Worm (Caenorhabditis elegans) whole organism, young adult: ENCODE results near the gene C23G10.5.
A peak's percentile ranks its signal among the peaks of the same experiment; 100 is the strongest.

Experiments
- B0261.1 ChIP-seq: sonication (generic microtip); optimal IDR thresholded peaks from 2 replicates; lab custom pipeline; 2016; ENCODE audit warnings: mild to moderate bottlenecking, missing genetic modification characterization, moderate library complexity, missing compliant biosample characterization
- D2030.7 ChIP-seq: fragments of 200-800 bp; sonication (Bioruptor generic); IDR thresholded peaks from 2 replicates; pipeline ENCODE4 v1.3.6; 2022; ENCODE audit warnings: missing genetic modification reagents, missing genetic modification characterization, missing compliant biosample characterization
- F39B2.1 ChIP-seq: fragments of 200-800 bp; sonication (Bioruptor generic); IDR thresholded peaks from 2 replicates; pipeline ENCODE4 v1.3.6; 2022; ENCODE audit warnings: missing genetic modification reagents, missing genetic modification characterization, missing compliant biosample characterization
- Y53G8AR.9 ChIP-seq: fragments of 200-800 bp; sonication (Bioruptor generic); conservative IDR thresholded peaks from 2 replicates; pipeline ENCODE4 v1.3.6; 2022; ENCODE audit warnings: missing genetic modification reagents, missing genetic modification characterization, missing compliant biosample characterization
- ZK185.1 ChIP-seq: sonication (generic microtip); optimal IDR thresholded peaks from 2 replicates; lab custom pipeline; 2016; ENCODE audit warnings: mild to moderate bottlenecking, missing genetic modification characterization, missing compliant biosample characterization; ENCODE audit not compliant: poor library complexity, severe bottlenecking
- akir-1 ChIP-seq: fragments of 200-800 bp; sonication (Bioruptor generic); optimal IDR thresholded peaks from 2 replicates; lab custom pipeline; 2018; ENCODE audit warnings: mild to moderate bottlenecking, missing genetic modification characterization, moderate library complexity, missing compliant biosample characterization
- ama-1 ChIP-seq, 3 experiments: fragments of 150-350 bp in 1 of 3; sonication (generic microtip) in 2 of 3; optimal IDR thresholded peaks; 2 replicates each; lab custom pipeline; 2014 to 2018; ENCODE audit warnings: missing biosample characterization in 2 of 3, missing genetic modification characterization in 2 of 3, missing genetic modification reagents in 2 of 3
- aptf-2 ChIP-seq: fragments of 200-800 bp; sonication (Bioruptor generic); conservative IDR thresholded peaks from 2 replicates; pipeline ENCODE4 v1.3.6; 2022; ENCODE audit warnings: missing genetic modification reagents, missing genetic modification characterization, missing compliant biosample characterization
- bed-1 ChIP-seq: fragments of 200-800 bp; sonication (Bioruptor generic); IDR thresholded peaks from 2 replicates; pipeline ENCODE4 v1.3.6; 2022; ENCODE audit warnings: missing genetic modification reagents, missing genetic modification characterization, missing compliant biosample characterization
- cebp-1 ChIP-seq, 2 experiments: fragments of 200-800 bp in 1 of 2; sonication (Bioruptor generic) in 1 of 2; sonication (generic microtip) in 1 of 2; IDR thresholded peaks in 1 of 2; optimal IDR thresholded peaks in 1 of 2; 2 replicates each; pipeline versions ENCODE4 v1.3.6 to Lab custom; 2017 to 2022; ENCODE audit warnings: missing compliant biosample characterization in 2 of 2, missing genetic modification characterization in 2 of 2, mild to moderate bottlenecking in 1 of 2, missing genetic modification reagents in 1 of 2, moderate library complexity in 1 of 2
- ceh-27 ChIP-seq: fragments of 200-800 bp; sonication (Bioruptor generic); optimal IDR thresholded peaks from 2 replicates; lab custom pipeline; 2018; ENCODE audit warnings: mild to moderate bottlenecking, missing genetic modification characterization, moderate library complexity, missing compliant biosample characterization
- ceh-79 ChIP-seq: sonication (generic microtip); optimal IDR thresholded peaks from 2 replicates; lab custom pipeline; 2017; ENCODE audit warnings: mild to moderate bottlenecking, missing genetic modification characterization, missing compliant biosample characterization
- efl-1 ChIP-seq: fragments of 150-350 bp; optimal IDR thresholded peaks from 2 replicates; lab custom pipeline; 2014; ENCODE audit warnings: missing biosample characterization, missing genetic modification reagents, missing genetic modification characterization
- egl-44 ChIP-seq: fragments of 200-800 bp; sonication (Bioruptor generic); IDR thresholded peaks from 2 replicates; pipeline ENCODE4 v1.3.6; 2022; ENCODE audit warnings: missing genetic modification reagents, missing genetic modification characterization, missing compliant biosample characterization
- egrh-3 ChIP-seq: fragments of 200-800 bp; sonication (Bioruptor generic); IDR thresholded peaks from 2 replicates; pipeline ENCODE4 v1.3.6; 2022; ENCODE audit warnings: missing genetic modification reagents, missing genetic modification characterization, missing compliant biosample characterization
- ekl-4 ChIP-seq: fragments of 200-800 bp; sonication (Bioruptor generic); IDR thresholded peaks from 2 replicates; pipeline ENCODE4 v1.3.6; 2022; ENCODE audit warnings: missing genetic modification reagents, missing genetic modification characterization, missing compliant biosample characterization
- hlh-12 ChIP-seq: sonication (generic microtip); optimal IDR thresholded peaks from 2 replicates; lab custom pipeline; 2016; ENCODE audit warnings: missing genetic modification characterization, missing compliant biosample characterization
- hlh-26 ChIP-seq: fragments of 200-800 bp; sonication (Bioruptor generic); conservative IDR thresholded peaks from 2 replicates; pipeline ENCODE4 v1.3.6; 2022; ENCODE audit warnings: missing genetic modification reagents, missing genetic modification characterization, missing compliant biosample characterization
- hmg-1.2 ChIP-seq: fragments of 200-800 bp; sonication (Bioruptor generic); IDR thresholded peaks from 2 replicates; pipeline ENCODE4 v1.3.6; 2022; ENCODE audit warnings: missing genetic modification reagents, missing genetic modification characterization, missing compliant biosample characterization
- hrde-1 ChIP-seq: sonication (generic microtip); optimal IDR thresholded peaks from 2 replicates; lab custom pipeline; 2016; ENCODE audit warnings: missing genetic modification characterization, mild to moderate bottlenecking, missing compliant biosample characterization, moderate library complexity, missing genotype, missing genetic modification reagents, borderline replicate concordance
- hsf-1 ChIP-seq: fragments of 200-800 bp; sonication (Bioruptor generic); IDR thresholded peaks from 2 replicates; pipeline ENCODE4 v1.3.6; 2022; ENCODE audit warnings: missing genetic modification reagents, missing genetic modification characterization, missing compliant biosample characterization
- lag-1 ChIP-seq: fragments of 200-800 bp; sonication (Bioruptor generic); IDR thresholded peaks from 2 replicates; pipeline ENCODE4 v1.3.6; 2022; ENCODE audit warnings: missing genetic modification reagents, missing genetic modification characterization, missing compliant biosample characterization
- let-607 ChIP-seq, 2 experiments: fragments of 200-800 bp in 1 of 2; sonication (Bioruptor generic) in 1 of 2; sonication (generic microtip) in 1 of 2; optimal IDR thresholded peaks; 2 replicates each; lab custom pipeline; 2016 to 2018; ENCODE audit warnings: mild to moderate bottlenecking in 2 of 2, missing compliant biosample characterization in 2 of 2, missing genetic modification characterization in 2 of 2, moderate library complexity in 2 of 2, missing genotype in 1 of 2
- lin-26 ChIP-seq: fragments of 200-800 bp; sonication (Bioruptor generic); IDR thresholded peaks from 2 replicates; pipeline ENCODE4 v1.3.6; 2022; ENCODE audit warnings: missing genetic modification reagents, missing genetic modification characterization, missing compliant biosample characterization
- lin-35 ChIP-seq, 3 experiments: fragments of 150-350 bp in 2 of 3; sonication (generic microtip) in 1 of 3; optimal IDR thresholded peaks; 2 replicates each; lab custom pipeline; 2014 to 2018; ENCODE audit warnings: missing biosample characterization in 3 of 3, missing genetic modification characterization in 3 of 3, missing genetic modification reagents in 3 of 3
- lin-54 ChIP-seq: fragments of 200-800 bp; sonication (Bioruptor generic); optimal IDR thresholded peaks from 2 replicates; lab custom pipeline; 2018; ENCODE audit warnings: mild to moderate bottlenecking, missing genetic modification characterization, missing compliant biosample characterization
- lsl-1 ChIP-seq: fragments of 200-800 bp; sonication (Bioruptor generic); optimal IDR thresholded peaks from 2 replicates; lab custom pipeline; 2018; ENCODE audit warnings: mild to moderate bottlenecking, missing genetic modification characterization, moderate library complexity, missing compliant biosample characterization
- mcd-1 ChIP-seq: fragments of 200-800 bp; sonication (Bioruptor generic); IDR thresholded peaks from 2 replicates; pipeline ENCODE4 v1.3.6; 2022; ENCODE audit warnings: missing genetic modification reagents, missing genetic modification characterization, missing compliant biosample characterization
- mel-28 ChIP-seq: sonication (generic microtip); optimal IDR thresholded peaks from 2 replicates; lab custom pipeline; 2016; ENCODE audit warnings: borderline replicate concordance, mild to moderate bottlenecking, missing genetic modification characterization, missing compliant biosample characterization
- mes-4 ChIP-seq: sonication (generic microtip); optimal IDR thresholded peaks from 2 replicates; lab custom pipeline; 2016; ENCODE audit warnings: missing genotype, missing genetic modification characterization, missing compliant biosample characterization
- nfyb-1 ChIP-seq: fragments of 200-800 bp; sonication (Bioruptor generic); IDR thresholded peaks from 2 replicates; pipeline ENCODE4 v1.3.6; 2022; ENCODE audit warnings: missing genetic modification reagents, missing genetic modification characterization, missing compliant biosample characterization
- nhr-80 ChIP-seq: sonication (generic microtip); optimal IDR thresholded peaks from 2 replicates; lab custom pipeline; 2016; ENCODE audit warnings: missing genetic modification characterization, missing compliant biosample characterization
- pbrm-1 ChIP-seq: fragments of 200-800 bp; sonication (Bioruptor generic); IDR thresholded peaks from 2 replicates; pipeline ENCODE4 v1.3.6; 2022; ENCODE audit warnings: missing genetic modification reagents, missing genetic modification characterization, missing compliant biosample characterization
- rcor-1 ChIP-seq: fragments of 200-800 bp; sonication (Bioruptor generic); IDR thresholded peaks from 2 replicates; pipeline ENCODE4 v1.3.6; 2022; ENCODE audit warnings: missing genetic modification reagents, missing genetic modification characterization, missing compliant biosample characterization
- sea-2 ChIP-seq: fragments of 200-800 bp; sonication (Bioruptor generic); IDR thresholded peaks from 2 replicates; pipeline ENCODE4 v1.3.6; 2022; ENCODE audit warnings: missing genetic modification characterization, missing compliant biosample characterization
- snpc-1.3 ChIP-seq: sonication (generic microtip); optimal IDR thresholded peaks from 2 replicates; lab custom pipeline; 2017; ENCODE audit warnings: missing genetic modification characterization, mild to moderate bottlenecking, missing compliant biosample characterization, antibody characterized with exemption, moderate library complexity, missing genotype, missing genetic modification reagents; ENCODE audit not compliant: insufficient read depth
- snpc-4 ChIP-seq, 5 experiments: fragments of 150-350 bp in 1 of 5; sonication (generic microtip) in 4 of 5; optimal IDR thresholded peaks; 2 replicates each; lab custom pipeline; 2014 to 2018; ENCODE audit warnings: missing genetic modification characterization in 5 of 5, missing biosample characterization in 3 of 5, antibody characterized with exemption in 2 of 5, mild to moderate bottlenecking in 2 of 5, missing compliant biosample characterization in 2 of 5, missing genotype in 2 of 5, moderate library complexity in 2 of 5, missing genetic modification reagents in 1 of 5
- sptf-2 ChIP-seq: fragments of 200-800 bp; sonication (Bioruptor generic); optimal IDR thresholded peaks from 2 replicates; lab custom pipeline; 2018; ENCODE audit warnings: mild to moderate bottlenecking, missing genetic modification characterization, missing compliant biosample characterization
- tbp1 ChIP-seq: fragments of 200-800 bp; sonication (Bioruptor generic); optimal IDR thresholded peaks from 2 replicates; lab custom pipeline; 2018; ENCODE audit warnings: mild to moderate bottlenecking, missing genetic modification characterization, missing compliant biosample characterization
- unc-62 ChIP-seq: fragments of 150-350 bp; optimal IDR thresholded peaks from 2 replicates; lab custom pipeline; 2014; ENCODE audit warnings: missing biosample characterization, missing genetic modification reagents, missing genetic modification characterization
- xnd-1 ChIP-seq: sonication (generic microtip); optimal IDR thresholded peaks from 2 replicates; lab custom pipeline; 2016; ENCODE audit warnings: missing genotype, missing genetic modification reagents, missing genetic modification characterization, missing compliant biosample characterization
- ztf-18 ChIP-seq: sonication (generic microtip); optimal IDR thresholded peaks from 2 replicates; lab custom pipeline; 2016; ENCODE audit warnings: missing genotype, mild to moderate bottlenecking, missing genetic modification characterization, missing compliant biosample characterization

C23G10.5 gene

ce11 chrIII:6173020-6173597, 17.8 kb upstream of the C23G10.5 start, which contains the start of the genes abcf-3 and F42A10.5 (continued):
- TF ChIP-seq aptf-2 (GFP tag; lab: Robert Waterston, UW) (no peak), rcor-1 (0 out of 2 replicates have a peak, but pooled peaks have one; percentile 31), mcd-1 (peak; percentile 66), D2030.7 (peak; percentile 41; the same call in 1 of the 2 replicates), Y53G8AR.9 (0 out of 2 replicates have a peak, but pooled peaks have one; percentile 58), ceh-27 (GFP tag; lab: Kevin White, UChicago) (no peak), sptf-2 (no peak), snpc-1.3 (tag; lab: Kevin White, UChicago) (peak; percentile 67), pbrm-1 (peak; percentile 41; the same call in 1 of the 2 replicates), mes-4 (tag; lab: Kevin White, UChicago) (no peak), nhr-80 (tag; lab: Kevin White, UChicago) (peak; percentile 41), sea-2 (no peak), xnd-1 (tag; lab: Kevin White, UChicago) (peak; percentile 28), unc-62 (GFP tag; lab: Kevin White, UChicago) (no peak), ekl-4 (GFP tag; lab: Robert Waterston, UW) (no peak), lin-35 (GFP tag; optimal IDR thresholded peaks at IDR 0.05; lab: Kevin White, UChicago) (peak in 1 of 3 experiments; percentile 66), B0261.1 (no peak), lsl-1 (GFP tag; lab: Kevin White, UChicago) (peak; percentile 47), hlh-26 (no peak), lin-54 (peak; percentile 64), mel-28 (no peak), efl-1 (GFP tag; lab: Kevin White, UChicago) (peak; percentile 23), let-607 (tag; optimal IDR thresholded peaks at IDR 0.05; lab: Kevin White, UChicago) (peak in 1 of 2 experiments; percentile 56), ztf-18 (tag; lab: Kevin White, UChicago) (peak; percentile 94), hlh-12 (no peak), tbp1 (peak; percentile 23)
- TF ChIP-seq, all 124 proteins: peak for 25

- TF ChIP-seq ceh-79 (tag; lab: Kevin White, UChicago), result no peak
- no peak for TF ChIP-seq hmg-1.2
- TF ChIP-seq bed-1 (GFP tag; lab: Robert Waterston, UW), result no peak
- peak; percentile 61 for TF ChIP-seq hrde-1 (tag; lab: Kevin White, UChicago)
- no peak for TF ChIP-seq hsf-1 (GFP tag; lab: Robert Waterston, UW)
- TF ChIP-seq cebp-1 (GFP tag; IDR thresholded peaks at IDR 0.05; lab: Robert Waterston, UW), result no peak
- no peak for TF ChIP-seq cebp-1 (tag; optimal IDR thresholded peaks at IDR 0.05; lab: Kevin White, UChicago)
- no peak for TF ChIP-seq akir-1 (GFP tag; lab: Kevin White, UChicago)
- TF ChIP-seq snpc-4 (GFP tag; optimal IDR thresholded peaks at IDR 0.05; lab: Kevin White, UChicago), result no peak
- TF ChIP-seq snpc-4 (tag; optimal IDR thresholded peaks at IDR 0.05; lab: Kevin White, UChicago), result no peak
- 0 out of 2 replicates have a peak, but pooled peaks have one; percentile 30 for TF ChIP-seq nfyb-1
- no peak for TF ChIP-seq ceh-27 (GFP tag; lab: Kevin White, UChicago)
- no peak for TF ChIP-seq egrh-3 (GFP tag; lab: Robert Waterston, UW)
- TF ChIP-seq ztf-18 (tag; lab: Kevin White, UChicago), result no peak
- TF ChIP-seq lin-26, result no peak
- no peak for TF ChIP-seq ZK185.1 (tag; lab: Kevin White, UChicago)
- no peak for TF ChIP-seq egl-44 (GFP tag; lab: Robert Waterston, UW)
- TF ChIP-seq F39B2.1, result 0 out of 2 replicates have a peak, but pooled peaks have one; percentile 52
- TF ChIP-seq mes-4 (tag; lab: Kevin White, UChicago), result no peak
- no peak for TF ChIP-seq ama-1 (optimal IDR thresholded peaks at IDR 0.05; lab: Kevin White, UChicago)
- TF ChIP-seq ama-1 (GFP tag; optimal IDR thresholded peaks at IDR 0.05; lab: Kevin White, UChicago), result no peak
- no peak for TF ChIP-seq lag-1 (GFP tag; lab: Robert Waterston, UW)
These were observed 14.7 kb upstream of the C23G10.5 start for ce11 chrIII:6176172-6176571.
